Fruit fly (Drosophila melanogaster) whole organism, embryonic: Measurements from ENCODE around the gene CG43333.

Experiments used
- Abd-B ChIP-seq: fragments of 200-800 bp; sonication (Bioruptor generic); optimal IDR thresholded peaks from 2 replicates; lab custom pipeline; 2018; ENCODE audit warnings: missing biosample characterization, mild to moderate bottlenecking, missing genetic modification characterization, moderate library complexity
- B-H1 ChIP-seq: fragments of 200-800 bp; sonication (Bioruptor generic); IDR thresholded peaks from 3 replicates; pipeline ENCODE4 v1.3.6; 2022; ENCODE audit warnings: missing biosample characterization, missing genetic modification characterization
- Bgb ChIP-seq: fragments of 200-800 bp; sonication (Bioruptor generic); IDR thresholded peaks from 2 replicates; pipeline ENCODE4 v1.3.6; 2022; ENCODE audit warnings: missing biosample characterization, missing genetic modification characterization; ENCODE audit not compliant: partially characterized antibody
- C15 ChIP-seq: fragments of 200-800 bp; sonication (Bioruptor generic); IDR thresholded peaks from 3 replicates; pipeline ENCODE4 v1.3.6; 2022; ENCODE audit warnings: missing biosample characterization, missing genetic modification characterization
- CG1024 ChIP-seq: fragments of 200-800 bp; sonication (Bioruptor generic); IDR thresholded peaks from 2 replicates; pipeline ENCODE4 v1.3.6; 2022; ENCODE audit warnings: missing biosample characterization, missing genetic modification characterization
- CG10267 ChIP-seq: fragments of 200-800 bp; sonication (Bioruptor generic); optimal IDR thresholded peaks from 2 replicates; lab custom pipeline; 2018; ENCODE audit warnings: missing biosample characterization, mild to moderate bottlenecking, missing genetic modification characterization, moderate library complexity
- CG10321 ChIP-seq: fragments of 200-800 bp; sonication (Bioruptor generic); IDR thresholded peaks from 2 replicates; pipeline ENCODE4 v1.3.6; 2022; ENCODE audit warnings: missing biosample characterization, missing genetic modification characterization
- CG10366 ChIP-seq: fragments of 200-800 bp; sonication (Bioruptor generic); IDR thresholded peaks from 2 replicates; pipeline ENCODE4 v1.3.6; 2022; ENCODE audit warnings: missing biosample characterization, missing genetic modification characterization
- CG14710 ChIP-seq: fragments of 200-800 bp; sonication (Bioruptor generic); optimal IDR thresholded peaks from 3 replicates; lab custom pipeline; 2019; ENCODE audit warnings: missing biosample characterization, mild to moderate bottlenecking, missing genetic modification characterization, moderate library complexity
- CG15696 ChIP-seq: fragments of 200-800 bp; sonication (Bioruptor generic); optimal IDR thresholded peaks from 2 replicates; lab custom pipeline; 2019; ENCODE audit warnings: missing biosample characterization, mild to moderate bottlenecking, missing genetic modification characterization, moderate library complexity
- CG1603 ChIP-seq: fragments of 200-800 bp; sonication (Bioruptor generic); optimal IDR thresholded peaks from 2 replicates; lab custom pipeline; 2019; ENCODE audit warnings: missing biosample characterization, mild to moderate bottlenecking, missing genetic modification characterization, moderate library complexity
- CG1832 ChIP-seq: fragments of 200-800 bp; sonication (Bioruptor generic); optimal IDR thresholded peaks from 2 replicates; lab custom pipeline; 2017; ENCODE audit warnings: missing biosample characterization, mild to moderate bottlenecking, missing genetic modification characterization, inconsistent platforms
- CG6175 ChIP-seq: fragments of 200-800 bp; sonication (Bioruptor generic); IDR thresholded peaks from 3 replicates; pipeline ENCODE4 v1.3.6; 2022; ENCODE audit warnings: missing biosample characterization, missing genetic modification characterization
- CG6272 ChIP-seq: fragments of 200-800 bp; sonication (Bioruptor generic); IDR thresholded peaks from 2 replicates; pipeline ENCODE4 v1.3.6; 2022; ENCODE audit warnings: missing biosample characterization, missing genetic modification characterization
- Camta ChIP-seq: fragments of 200-800 bp; sonication (Bioruptor generic); optimal IDR thresholded peaks from 2 replicates; lab custom pipeline; 2016; ENCODE audit warnings: missing biosample characterization, missing genetic modification characterization
- CrebB ChIP-seq: fragments of 200-800 bp; sonication (Bioruptor generic); optimal IDR thresholded peaks from 3 replicates; lab custom pipeline; 2018; ENCODE audit warnings: missing biosample characterization, mild to moderate bottlenecking, missing genetic modification characterization
- Dll ChIP-seq: fragments of 200-800 bp; sonication (Bioruptor generic); IDR thresholded peaks from 4 replicates; pipeline ENCODE4 v1.3.6; 2022; ENCODE audit warnings: missing biosample characterization, missing genetic modification characterization; ENCODE audit not compliant: partially characterized antibody
- Doc3 ChIP-seq: fragments of 200-800 bp; sonication (Bioruptor generic); IDR thresholded peaks from 3 replicates; pipeline ENCODE4 v1.3.6; 2022; ENCODE audit warnings: missing biosample characterization, missing genetic modification characterization; ENCODE audit not compliant: partially characterized antibody
- Dref ChIP-seq: fragments of 200-800 bp; sonication (Bioruptor generic); IDR thresholded peaks from 2 replicates; pipeline ENCODE4 v1.3.6; 2022; ENCODE audit warnings: missing biosample characterization, missing genetic modification characterization
- Ets65A ChIP-seq: fragments of 200-800 bp; sonication (Bioruptor generic); peaks from one replicate; lab custom pipeline; 2016; ENCODE audit warnings: missing biosample characterization, missing genetic modification characterization
- Gsc ChIP-seq: fragments of 200-800 bp; sonication (Bioruptor generic); IDR thresholded peaks from 2 replicates; pipeline ENCODE4 v1.3.6; 2022; ENCODE audit warnings: missing biosample characterization, missing genetic modification characterization
- Gug ChIP-seq: fragments of 200-800 bp; sonication (Bioruptor generic); IDR thresholded peaks from 4 replicates; pipeline ENCODE4 v1.3.6; 2022; ENCODE audit warnings: missing biosample characterization, missing genetic modification characterization
- HmgD ChIP-seq: fragments of 200-800 bp; sonication (Bioruptor generic); optimal IDR thresholded peaks from 3 replicates; lab custom pipeline; 2016; ENCODE audit warnings: missing biosample characterization, missing genetic modification characterization
- Hr78 ChIP-seq, 2 experiments: fragments of 200-800 bp in 1 of 2; fragments of >200 bp in 1 of 2; sonication (Bioruptor generic) in 1 of 2; optimal IDR thresholded peaks; 2 replicates each; lab custom pipeline; 2017 to 2019; ENCODE audit warnings: missing biosample characterization in 2 of 2, missing genetic modification characterization in 2 of 2, mild to moderate bottlenecking in 1 of 2, moderate library complexity in 1 of 2
- Med ChIP-seq: fragments of 200-800 bp; sonication (Bioruptor generic); peaks from one replicate; lab custom pipeline; 2016; ENCODE audit warnings: missing biosample characterization, missing genetic modification characterization, mild to moderate bottlenecking, inconsistent platforms, moderate library complexity
- Opbp ChIP-seq: fragments of 200-800 bp; sonication (Bioruptor generic); IDR thresholded peaks from 3 replicates; pipeline ENCODE4 v1.3.6; 2022; ENCODE audit warnings: missing biosample characterization, missing genetic modification characterization; ENCODE audit not compliant: partially characterized antibody
- Sin3A ChIP-seq: fragments of >200 bp; optimal IDR thresholded peaks from 2 replicates; lab custom pipeline; 2018
- Trl ChIP-seq, 3 experiments: fragments of >200 bp in 2 of 3; fragments of 200-800 bp in 1 of 3; sonication (Bioruptor generic) in 1 of 3; optimal IDR thresholded peaks; 2 replicates in 1 of 3; 3 replicates in 2 of 3; lab custom pipeline; 2016 to 2017; ENCODE audit warnings: missing biosample characterization in 1 of 3, missing genetic modification characterization in 1 of 3
- ara ChIP-seq: fragments of 200-800 bp; sonication (Bioruptor generic); IDR thresholded peaks from 2 replicates; pipeline ENCODE4 v1.3.6; 2022; ENCODE audit warnings: missing biosample characterization, missing genetic modification characterization
- bsh ChIP-seq, 2 experiments: fragments of 200-800 bp; sonication (Bioruptor generic); optimal IDR thresholded peaks; 2 replicates each; lab custom pipeline; 2017 to 2018; ENCODE audit warnings: mild to moderate bottlenecking in 2 of 2, missing biosample characterization in 2 of 2, missing genetic modification characterization in 2 of 2, moderate library complexity in 1 of 2
- cas ChIP-seq: fragments of 200-800 bp; sonication (Bioruptor generic); IDR thresholded peaks from 2 replicates; pipeline ENCODE4 v1.3.6; 2022; ENCODE audit warnings: missing biosample characterization, missing genetic modification characterization
- crol ChIP-seq: fragments of 200-800 bp; sonication (Bioruptor generic); IDR thresholded peaks from 2 replicates; pipeline ENCODE4 v1.3.6; 2022; ENCODE audit warnings: missing biosample characterization, missing genetic modification characterization
- dan ChIP-seq: fragments of 200-800 bp; sonication (Bioruptor generic); IDR thresholded peaks from 2 replicates; pipeline ENCODE4 v1.3.6; 2022; ENCODE audit warnings: missing biosample characterization, missing genetic modification characterization
- exex ChIP-seq: fragments of 200-800 bp; sonication (Bioruptor generic); optimal IDR thresholded peaks from 4 replicates; lab custom pipeline; 2018; ENCODE audit warnings: missing biosample characterization, mild to moderate bottlenecking, missing genetic modification characterization, moderate library complexity
- eyg ChIP-seq: fragments of 200-800 bp; sonication (Bioruptor generic); optimal IDR thresholded peaks from 3 replicates; lab custom pipeline; 2016; ENCODE audit warnings: missing biosample characterization, missing genetic modification characterization
- fd102C ChIP-seq: fragments of 200-800 bp; sonication (Bioruptor generic); optimal IDR thresholded peaks from 2 replicates; lab custom pipeline; 2018; ENCODE audit warnings: missing biosample characterization, mild to moderate bottlenecking, missing genetic modification characterization, moderate library complexity
- fru ChIP-seq: fragments of >200 bp; optimal IDR thresholded peaks from 2 replicates; lab custom pipeline; 2017
- gcm2 ChIP-seq: fragments of 200-800 bp; sonication (Bioruptor generic); optimal IDR thresholded peaks from 2 replicates; lab custom pipeline; 2016; ENCODE audit warnings: missing biosample characterization, missing genetic modification characterization
- grn ChIP-seq: fragments of 200-800 bp; sonication (Bioruptor generic); optimal IDR thresholded peaks from 3 replicates; lab custom pipeline; 2017; ENCODE audit warnings: missing biosample characterization, missing genetic modification characterization
- hbn ChIP-seq: fragments of 200-800 bp; sonication (Bioruptor generic); IDR thresholded peaks from 2 replicates; pipeline ENCODE4 v1.3.6; 2022; ENCODE audit warnings: missing biosample characterization, missing genetic modification characterization; ENCODE audit not compliant: partially characterized antibody
- mld ChIP-seq: fragments of 200-800 bp; sonication (Bioruptor generic); IDR thresholded peaks from 3 replicates; pipeline ENCODE4 v1.3.6; 2022; ENCODE audit warnings: missing biosample characterization, missing genetic modification characterization; ENCODE audit not compliant: partially characterized antibody
- pb ChIP-seq: fragments of 200-800 bp; sonication (Bioruptor generic); optimal IDR thresholded peaks from 3 replicates; lab custom pipeline; 2016; ENCODE audit warnings: missing biosample characterization, missing genetic modification characterization
- prd ChIP-seq, 3 experiments: fragments of >200 bp in 2 of 3; fragments of 200-800 bp in 1 of 3; sonication (Bioruptor generic) in 1 of 3; optimal IDR thresholded peaks in 2 of 3; IDR thresholded peaks in 1 of 3; 2 replicates in 2 of 3; 3 replicates in 1 of 3; pipeline versions ENCODE4 v1.3.6 to Lab custom; 2017 to 2022; ENCODE audit warnings: missing biosample characterization in 1 of 3, missing genetic modification characterization in 1 of 3
- ranshi ChIP-seq: fragments of 200-800 bp; sonication (Bioruptor generic); IDR thresholded peaks from 2 replicates; pipeline ENCODE4 v1.3.6; 2022; ENCODE audit warnings: missing biosample characterization, missing genetic modification characterization
- sd ChIP-seq: fragments of 200-800 bp; sonication (Bioruptor generic); optimal IDR thresholded peaks from 3 replicates; lab custom pipeline; 2018; ENCODE audit warnings: missing biosample characterization, mild to moderate bottlenecking, missing genetic modification characterization, moderate library complexity
- sens ChIP-seq: fragments of 200-800 bp; sonication (Bioruptor generic); peaks from one replicate; lab custom pipeline; 2016; ENCODE audit warnings: missing biosample characterization, missing genetic modification characterization
- sob ChIP-seq: fragments of 200-800 bp; sonication (Bioruptor generic); IDR thresholded peaks from 2 replicates; pipeline ENCODE4 v1.3.6; 2022; ENCODE audit warnings: missing biosample characterization, missing genetic modification characterization
- trh ChIP-seq: fragments of 200-800 bp; sonication (Bioruptor generic); optimal IDR thresholded peaks from 2 replicates; lab custom pipeline; 2016; ENCODE audit warnings: missing biosample characterization, missing genetic modification characterization
- unpg ChIP-seq: fragments of 200-800 bp; sonication (Bioruptor generic); optimal IDR thresholded peaks from 3 replicates; lab custom pipeline; 2018; ENCODE audit warnings: missing biosample characterization, mild to moderate bottlenecking, missing genetic modification characterization, moderate library complexity
- z ChIP-seq: fragments of 200-800 bp; sonication (Bioruptor generic); IDR thresholded peaks from 3 replicates; pipeline ENCODE4 v1.3.6; 2022; ENCODE audit warnings: missing biosample characterization, missing genetic modification characterization

CG43333 gene

dm6 chr2L:14203798-14204398, 23.4 kb upstream of the CG43333 start (continued):
- TF ChIP-seq ranshi: 0 out of 2 replicates have a peak, but pooled peaks have one; percentile 25
- no peak for TF ChIP-seq Ets65A (GFP tag; lab: Kevin White, UChicago)
- TF ChIP-seq cas (GFP tag; lab: Robert Waterston, UW): no peak
- no peak for TF ChIP-seq B-H1 (GFP tag; lab: Robert Waterston, UW)
- no peak for TF ChIP-seq pb (GFP tag; lab: Kevin White, UChicago)
- no peak for TF ChIP-seq Dll (GFP tag; lab: Robert Waterston, UW)
- no peak for TF ChIP-seq fd102C (GFP tag; lab: Kevin White, UChicago)
- TF ChIP-seq CG6175 (GFP tag; lab: Robert Waterston, UW): no peak
- TF ChIP-seq CG10321 (GFP tag; lab: Robert Waterston, UW): no peak
- no peak for TF ChIP-seq HmgD (GFP tag; lab: Kevin White, UChicago)
- no peak for TF ChIP-seq Doc3 (GFP tag; lab: Robert Waterston, UW)
- peak; percentile 14 for TF ChIP-seq sd
- TF ChIP-seq ara: peak; percentile 33; the same call in 1 of the 2 replicates
- no peak for TF ChIP-seq dan (GFP tag; lab: Robert Waterston, UW)
- TF ChIP-seq prd (optimal IDR thresholded peaks at IDR 0.05; lab: Kevin White, UChicago): no peak
- TF ChIP-seq prd (GFP tag; IDR thresholded peaks at IDR 0.05; lab: Robert Waterston, UW): 0 out of 3 replicates have a peak, but pooled peaks have one; percentile 4
- peak; percentile 85 for TF ChIP-seq crol
- no peak for TF ChIP-seq CG10267 (tag; lab: Kevin White, UChicago)
- TF ChIP-seq Camta (GFP tag; lab: Kevin White, UChicago): no peak
- no peak for TF ChIP-seq grn (GFP tag; lab: Kevin White, UChicago)
- TF ChIP-seq Trl (optimal IDR thresholded peaks at IDR 0.05; lab: Kevin White, UChicago): no peak
- TF ChIP-seq Trl (GFP tag; optimal IDR thresholded peaks at IDR 0.05; lab: Kevin White, UChicago): no peak
- no peak for TF ChIP-seq sens (GFP tag; lab: Kevin White, UChicago)
- no peak for TF ChIP-seq sob (GFP tag; lab: Robert Waterston, UW)
- peak in 1 of 2 experiments; percentile 8 for TF ChIP-seq Hr78 (GFP tag; optimal IDR thresholded peaks at IDR 0.05; lab: Kevin White, UChicago)
- TF ChIP-seq mld (GFP tag; lab: Robert Waterston, UW): no peak
- TF ChIP-seq Bgb (GFP tag; lab: Robert Waterston, UW): no peak
- TF ChIP-seq CG1832 (GFP tag; lab: Kevin White, UChicago): no peak
- no peak for TF ChIP-seq eyg (GFP tag; lab: Kevin White, UChicago)
- 0 out of 4 replicates have a peak, but pooled peaks have one; percentile 16 for TF ChIP-seq Gug (GFP tag; lab: Robert Waterston, UW)
- no peak for TF ChIP-seq CG15696 (tag; lab: Kevin White, UChicago)
- 0 out of 3 replicates have a peak, but pooled peaks have one; percentile 52 for TF ChIP-seq z (GFP tag; lab: Robert Waterston, UW)
- no peak for TF ChIP-seq Abd-B (GFP tag; lab: Kevin White, UChicago)
- no peak for TF ChIP-seq unpg (GFP tag; lab: Kevin White, UChicago)
- no peak for TF ChIP-seq CG1024 (GFP tag; lab: Robert Waterston, UW)
- no peak for TF ChIP-seq Dref (GFP tag; lab: Robert Waterston, UW)
- no peak for TF ChIP-seq Opbp
- TF ChIP-seq Med (GFP tag; lab: Kevin White, UChicago): peak; percentile 51
- no peak for TF ChIP-seq exex
- TF ChIP-seq fru (lab: Kevin White, UChicago): no peak
- no peak for TF ChIP-seq CG1603 (tag; lab: Kevin White, UChicago)
- TF ChIP-seq hbn: no peak
- no peak for TF ChIP-seq C15 (GFP tag; lab: Robert Waterston, UW)
- TF ChIP-seq CG6272 (GFP tag; lab: Robert Waterston, UW): no peak
- no peak for TF ChIP-seq Sin3A
- TF ChIP-seq CG14710 (tag; lab: Kevin White, UChicago): no peak
- no peak for TF ChIP-seq CG10366 (GFP tag; lab: Robert Waterston, UW)
- no peak for TF ChIP-seq Gsc (GFP tag; lab: Robert Waterston, UW)
- TF ChIP-seq bsh (GFP tag; optimal IDR thresholded peaks at IDR 0.05; lab: Kevin White, UChicago): no peak
- TF ChIP-seq trh: no peak
- no peak for TF ChIP-seq gcm2
- no peak for TF ChIP-seq CrebB (tag; lab: Kevin White, UChicago)
